Fruit fly (Drosophila melanogaster) whole organism, embryonic: ENCODE results near the gene PIG-Q.

Source experiments
- Antp ChIP-seq: fragments of 200-800 bp; sonication (Bioruptor generic); optimal IDR thresholded peaks from 3 replicates; lab custom pipeline; 2016; ENCODE audit warnings: missing biosample characterization, missing genetic modification characterization
- Bdp1 ChIP-seq: fragments of 200-800 bp; sonication (Bioruptor generic); optimal IDR thresholded peaks from 3 replicates; lab custom pipeline; 2016; ENCODE audit warnings: missing biosample characterization, missing genetic modification characterization
- C15 ChIP-seq: fragments of 200-800 bp; sonication (Bioruptor generic); IDR thresholded peaks from 3 replicates; pipeline ENCODE4 v1.3.6; 2022; ENCODE audit warnings: missing biosample characterization, missing genetic modification characterization
- CG10267 ChIP-seq: fragments of 200-800 bp; sonication (Bioruptor generic); optimal IDR thresholded peaks from 2 replicates; lab custom pipeline; 2018; ENCODE audit warnings: missing biosample characterization, mild to moderate bottlenecking, missing genetic modification characterization, moderate library complexity
- CG10543 ChIP-seq: fragments of 200-800 bp; sonication (Bioruptor generic); optimal IDR thresholded peaks from 3 replicates; lab custom pipeline; 2017; ENCODE audit warnings: missing biosample characterization, mild to moderate bottlenecking, missing genetic modification characterization, moderate library complexity
- CG10979 ChIP-seq: fragments of 200-800 bp; sonication (Bioruptor generic); optimal IDR thresholded peaks from 2 replicates; lab custom pipeline; 2018; ENCODE audit warnings: missing biosample characterization, mild to moderate bottlenecking, missing genetic modification characterization, moderate library complexity
- CG11247 ChIP-seq: fragments of 200-800 bp; sonication (Bioruptor generic); IDR thresholded peaks from 2 replicates; pipeline ENCODE4 v1.3.6; 2022; ENCODE audit warnings: missing biosample characterization, missing genetic modification characterization
- CG12104 ChIP-seq: fragments of 200-800 bp; sonication (Bioruptor generic); optimal IDR thresholded peaks from 3 replicates; lab custom pipeline; 2016; ENCODE audit warnings: missing biosample characterization, missing genetic modification characterization
- CG12155 ChIP-seq: fragments of 200-800 bp; sonication (Bioruptor generic); optimal IDR thresholded peaks from 3 replicates; lab custom pipeline; 2016; ENCODE audit warnings: missing biosample characterization, missing genetic modification characterization
- CG12659 ChIP-seq: fragments of 200-800 bp; sonication (Bioruptor generic); optimal IDR thresholded peaks from 3 replicates; lab custom pipeline; 2017; ENCODE audit warnings: mild to moderate bottlenecking, missing biosample characterization, missing genetic modification reagents, missing genetic modification characterization
- CG12769 ChIP-seq: fragments of 200-800 bp; sonication (Bioruptor generic); optimal IDR thresholded peaks from 2 replicates; lab custom pipeline; 2019; ENCODE audit warnings: missing biosample characterization, mild to moderate bottlenecking, missing genetic modification characterization, moderate library complexity
- CG13287 ChIP-seq: fragments of 200-800 bp; sonication (Bioruptor generic); IDR thresholded peaks from 2 replicates; pipeline ENCODE4 v1.3.6; 2022; ENCODE audit warnings: missing biosample characterization, missing genetic modification characterization; ENCODE audit not compliant: partially characterized antibody
- CG17186 ChIP-seq: fragments of 200-800 bp; sonication (Bioruptor generic); optimal IDR thresholded peaks from 3 replicates; lab custom pipeline; 2017; ENCODE audit warnings: missing biosample characterization, missing genetic modification reagents, missing genetic modification characterization
- CG17829 ChIP-seq: fragments of 200-800 bp; optimal IDR thresholded peaks from 2 replicates; lab custom pipeline; 2019; ENCODE audit warnings: missing biosample characterization, mild to moderate bottlenecking, missing genetic modification characterization, moderate library complexity
- CG17912 ChIP-seq: fragments of 200-800 bp; sonication (Bioruptor generic); optimal IDR thresholded peaks from 2 replicates; lab custom pipeline; 2018; ENCODE audit warnings: missing biosample characterization, mild to moderate bottlenecking, missing genetic modification characterization
- CG18262 ChIP-seq: fragments of 200-800 bp; optimal IDR thresholded peaks from 3 replicates; lab custom pipeline; 2019; ENCODE audit warnings: missing biosample characterization, mild to moderate bottlenecking, missing genetic modification characterization, moderate library complexity
- CG18764 ChIP-seq: fragments of 200-800 bp; sonication (Bioruptor generic); optimal IDR thresholded peaks from 3 replicates; lab custom pipeline; 2016; ENCODE audit warnings: missing biosample characterization, missing genetic modification characterization
- CG2116 ChIP-seq: fragments of 200-800 bp; sonication (Bioruptor generic); optimal IDR thresholded peaks from 3 replicates; lab custom pipeline; 2018; ENCODE audit warnings: missing biosample characterization, mild to moderate bottlenecking, missing genetic modification characterization
- CG2120 ChIP-seq: fragments of 200-800 bp; sonication (Bioruptor generic); optimal IDR thresholded peaks from 3 replicates; lab custom pipeline; 2016; ENCODE audit warnings: missing biosample characterization, missing genetic modification characterization
- CG30403 ChIP-seq: fragments of 200-800 bp; sonication (Bioruptor generic); optimal IDR thresholded peaks from 3 replicates; lab custom pipeline; 2016; ENCODE audit warnings: missing biosample characterization, missing genetic modification characterization
- CG3281 ChIP-seq: fragments of 200-800 bp; sonication (Bioruptor generic); optimal IDR thresholded peaks from 3 replicates; lab custom pipeline; 2017; ENCODE audit warnings: missing biosample characterization, mild to moderate bottlenecking, missing genetic modification characterization
- CG34224 ChIP-seq: fragments of 200-800 bp; sonication (Bioruptor generic); IDR thresholded peaks from 3 replicates; pipeline ENCODE4 v1.3.6; 2022; ENCODE audit warnings: missing biosample characterization, missing genetic modification characterization; ENCODE audit not compliant: partially characterized antibody
- CG6813 ChIP-seq: fragments of 200-800 bp; sonication (Bioruptor generic); optimal IDR thresholded peaks from 2 replicates; lab custom pipeline; 2017; ENCODE audit warnings: missing biosample characterization, missing genetic modification characterization, mild to moderate bottlenecking, moderate library complexity, missing genetic modification reagents
- CG8944 ChIP-seq: fragments of 200-800 bp; sonication (Bioruptor generic); optimal IDR thresholded peaks from 3 replicates; lab custom pipeline; 2016; ENCODE audit warnings: missing biosample characterization, missing genetic modification characterization
- CG9932 ChIP-seq: fragments of 200-800 bp; sonication (Bioruptor generic); IDR thresholded peaks from 2 replicates; pipeline ENCODE4 v1.3.6; 2022; ENCODE audit warnings: missing biosample characterization, missing genetic modification characterization
- Chrac-16 ChIP-seq: fragments of 200-800 bp; sonication (Bioruptor generic); optimal IDR thresholded peaks from 3 replicates; lab custom pipeline; 2016; ENCODE audit warnings: missing biosample characterization, missing genetic modification characterization
- D19A ChIP-seq: fragments of 200-800 bp; optimal IDR thresholded peaks from 3 replicates; lab custom pipeline; 2019; ENCODE audit warnings: missing biosample characterization, mild to moderate bottlenecking, missing genetic modification characterization, moderate library complexity
- Drgx ChIP-seq: fragments of 200-800 bp; sonication (Bioruptor generic); IDR thresholded peaks from 2 replicates; pipeline ENCODE4 v1.3.6; 2022; ENCODE audit warnings: missing biosample characterization, missing genetic modification characterization
- Hand ChIP-seq: fragments of 200-800 bp; sonication (Bioruptor generic); optimal IDR thresholded peaks from 2 replicates; lab custom pipeline; 2017; ENCODE audit warnings: mild to moderate bottlenecking, missing biosample characterization, missing genetic modification reagents, missing genetic modification characterization
- Hsf ChIP-seq: fragments of 200-800 bp; sonication (Bioruptor generic); optimal IDR thresholded peaks from 3 replicates; lab custom pipeline; 2016; ENCODE audit warnings: missing biosample characterization, missing genetic modification characterization
- PHDP ChIP-seq: fragments of 200-800 bp; sonication (Bioruptor generic); optimal IDR thresholded peaks from 3 replicates; lab custom pipeline; 2018; ENCODE audit warnings: missing biosample characterization, mild to moderate bottlenecking, missing genetic modification characterization, moderate library complexity
- Sox100B ChIP-seq: fragments of 200-800 bp; sonication (Bioruptor generic); optimal IDR thresholded peaks from 3 replicates; lab custom pipeline; 2018; ENCODE audit warnings: missing biosample characterization, mild to moderate bottlenecking, missing genetic modification characterization
- br ChIP-seq: fragments of >200 bp; optimal IDR thresholded peaks from 2 replicates; lab custom pipeline; 2017
- crp ChIP-seq, 2 experiments: fragments of 200-800 bp; sonication (Bioruptor generic); optimal IDR thresholded peaks; 2 replicates in 1 of 2; 3 replicates in 1 of 2; lab custom pipeline; 2017; ENCODE audit warnings: missing biosample characterization in 2 of 2, missing genetic modification characterization in 2 of 2, mild to moderate bottlenecking in 1 of 2, moderate library complexity in 1 of 2
- dm ChIP-seq: fragments of 200-800 bp; sonication (Bioruptor generic); optimal IDR thresholded peaks from 3 replicates; lab custom pipeline; 2016; ENCODE audit warnings: missing biosample characterization, missing genetic modification characterization
- dpn ChIP-seq, 2 experiments: fragments of 200-800 bp; sonication (Bioruptor generic); optimal IDR thresholded peaks; 3 replicates each; lab custom pipeline; 2016; ENCODE audit warnings: missing biosample characterization in 2 of 2, missing genetic modification characterization in 2 of 2
- ems ChIP-seq: fragments of 200-800 bp; sonication (Bioruptor generic); optimal IDR thresholded peaks from 3 replicates; lab custom pipeline; 2016; ENCODE audit warnings: missing biosample characterization, missing genetic modification characterization
- eve ChIP-seq, 2 experiments: fragments of >200 bp; optimal IDR thresholded peaks; 2 replicates each; lab custom pipeline; 2017; ENCODE audit warnings: missing biosample characterization in 2 of 2, missing genetic modification characterization in 2 of 2
- fd102C ChIP-seq: fragments of 200-800 bp; sonication (Bioruptor generic); optimal IDR thresholded peaks from 2 replicates; lab custom pipeline; 2018; ENCODE audit warnings: missing biosample characterization, mild to moderate bottlenecking, missing genetic modification characterization, moderate library complexity
- gcm ChIP-seq: fragments of 200-800 bp; sonication (Bioruptor generic); optimal IDR thresholded peaks from 2 replicates; lab custom pipeline; 2019; ENCODE audit warnings: missing biosample characterization, mild to moderate bottlenecking, missing genetic modification characterization, moderate library complexity
- gem ChIP-seq: fragments of 200-800 bp; sonication (Bioruptor generic); optimal IDR thresholded peaks from 2 replicates; lab custom pipeline; 2019; ENCODE audit warnings: missing biosample characterization, mild to moderate bottlenecking, missing genetic modification characterization, moderate library complexity
- gro ChIP-seq: fragments of 200-800 bp; sonication (Bioruptor generic); optimal IDR thresholded peaks from 2 replicates; lab custom pipeline; 2016; ENCODE audit warnings: missing biosample characterization, missing genetic modification characterization
- lilli ChIP-seq: fragments of 200-800 bp; sonication (Bioruptor generic); optimal IDR thresholded peaks from 3 replicates; lab custom pipeline; 2016; ENCODE audit warnings: missing biosample characterization, missing genetic modification characterization
- peb ChIP-seq: fragments of 200-800 bp; sonication (Bioruptor generic); IDR thresholded peaks from 2 replicates; pipeline ENCODE4 v1.3.6; 2022; ENCODE audit warnings: missing biosample characterization, missing genetic modification characterization
- pros ChIP-seq: fragments of 200-800 bp; sonication (Bioruptor generic); optimal IDR thresholded peaks from 3 replicates; lab custom pipeline; 2019; ENCODE audit warnings: missing biosample characterization, mild to moderate bottlenecking, missing genetic modification characterization, moderate library complexity
- sens ChIP-seq: fragments of 200-800 bp; sonication (Bioruptor generic); peaks from one replicate; lab custom pipeline; 2016; ENCODE audit warnings: missing biosample characterization, missing genetic modification characterization
- sr ChIP-seq: fragments of 200-800 bp; sonication (Bioruptor generic); IDR thresholded peaks from 3 replicates; pipeline ENCODE4 v1.3.6; 2022; ENCODE audit warnings: missing biosample characterization, missing genetic modification characterization
- tin ChIP-seq: fragments of 200-800 bp; sonication (Bioruptor generic); optimal IDR thresholded peaks from 3 replicates; lab custom pipeline; 2016; ENCODE audit warnings: missing biosample characterization, missing genetic modification characterization
- yki ChIP-seq: fragments of >200 bp; optimal IDR thresholded peaks from 3 replicates; lab custom pipeline; 2018
- zf30C ChIP-seq: fragments of 200-800 bp; sonication (Bioruptor generic); optimal IDR thresholded peaks from 3 replicates; lab custom pipeline; 2018; ENCODE audit warnings: missing biosample characterization, mild to moderate bottlenecking, missing genetic modification characterization

PIG-Q gene

DNA sequence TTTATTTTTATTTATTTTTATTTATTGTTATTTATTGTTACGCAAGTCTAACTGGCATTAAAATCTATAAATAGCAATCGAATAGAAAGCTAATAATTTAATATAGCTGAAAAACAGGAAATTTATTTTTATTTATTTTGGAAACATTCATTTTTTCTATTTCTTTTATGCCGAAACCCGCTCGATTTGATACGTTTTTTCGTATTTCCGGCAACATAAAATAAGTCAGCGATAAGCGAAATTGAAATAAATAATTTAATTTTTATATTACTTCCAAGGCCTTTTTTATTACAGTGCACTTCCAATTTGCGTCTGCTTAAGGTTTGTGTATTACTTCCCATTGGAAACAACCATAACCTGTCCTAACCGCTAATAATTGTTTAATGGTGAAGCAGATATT lies 13.0 kb downstream of the PIG-Q start:
- no peak for TF ChIP-seq CG11247
- no peak for TF ChIP-seq gro (GFP tag; lab: Kevin White, UChicago)
- no peak for TF ChIP-seq dm (GFP tag; lab: Kevin White, UChicago)
- peak; percentile 42 for TF ChIP-seq CG3281 (GFP tag; lab: Kevin White, UChicago)
- TF ChIP-seq zf30C, result peak; percentile 17
- peak; percentile 69 for TF ChIP-seq sens (GFP tag; lab: Kevin White, UChicago)
- TF ChIP-seq C15 (GFP tag; lab: Robert Waterston, UW), result no peak
- TF ChIP-seq D19A (tag; lab: Kevin White, UChicago), result peak; percentile 2
- TF ChIP-seq CG10267 (tag; lab: Kevin White, UChicago), result peak; percentile 12
- TF ChIP-seq gem (tag; lab: Kevin White, UChicago), result peak; percentile 59
- no peak for TF ChIP-seq gcm (GFP tag; lab: Kevin White, UChicago)
- TF ChIP-seq CG12155 (GFP tag; lab: Kevin White, UChicago), result peak; percentile 2
- TF ChIP-seq CG10543 (GFP tag; lab: Kevin White, UChicago), result no peak
- TF ChIP-seq CG12659, result peak; percentile 18
- TF ChIP-seq CG17829 (tag; lab: Kevin White, UChicago), result peak; percentile 21
- peak; percentile 14 for TF ChIP-seq Chrac-16 (GFP tag; lab: Kevin White, UChicago)
- peak; percentile 24 for TF ChIP-seq CG2120 (GFP tag; lab: Kevin White, UChicago)
- TF ChIP-seq dpn (GFP tag; optimal IDR thresholded peaks at IDR 0.05; lab: Kevin White, UChicago), result peak in 1 of 2 experiments; percentile 12
- peak; percentile 3 for TF ChIP-seq CG2116 (GFP tag; lab: Kevin White, UChicago)
- no peak for TF ChIP-seq CG34224
- peak; percentile 28 for TF ChIP-seq CG30403 (GFP tag; lab: Kevin White, UChicago)
- peak in 1 of 2 experiments; percentile 5 for TF ChIP-seq crp (GFP tag; optimal IDR thresholded peaks at IDR 0.05; lab: Kevin White, UChicago)
- peak; percentile 36 for TF ChIP-seq CG18262 (tag; lab: Kevin White, UChicago)
- peak; percentile 46 for TF ChIP-seq Sox100B
- TF ChIP-seq PHDP (tag; lab: Kevin White, UChicago), result peak; percentile 20
- peak; percentile 14 for TF ChIP-seq Hsf (GFP tag; lab: Kevin White, UChicago)
- TF ChIP-seq ems, result no peak
- no peak for TF ChIP-seq Antp (GFP tag; lab: Kevin White, UChicago)
- TF ChIP-seq Drgx (GFP tag; lab: Robert Waterston, UW), result peak; percentile 52; the same call in 1 of the 2 replicates
- TF ChIP-seq CG10979 (tag; lab: Kevin White, UChicago), result peak; percentile 10
- peak; percentile 13 for TF ChIP-seq lilli (GFP tag; lab: Kevin White, UChicago)
- TF ChIP-seq CG18764 (GFP tag; lab: Kevin White, UChicago), result no peak
- no peak for TF ChIP-seq fd102C (GFP tag; lab: Kevin White, UChicago)
- no peak for TF ChIP-seq CG6813 (GFP tag; lab: Kevin White, UChicago)

- TF ChIP-seq br (lab: Kevin White, UChicago), result no peak
- TF ChIP-seq CG8944 (GFP tag; lab: Kevin White, UChicago), result no peak
- no peak for TF ChIP-seq yki
- TF ChIP-seq Hand, result no peak
- TF ChIP-seq Bdp1 (GFP tag; lab: Kevin White, UChicago), result no peak
- TF ChIP-seq CG9932 (GFP tag; lab: Robert Waterston, UW), result no peak
- TF ChIP-seq tin (GFP tag; lab: Kevin White, UChicago), result no peak
- no peak for TF ChIP-seq peb (GFP tag; lab: Robert Waterston, UW)
- peak; percentile 41; the same call in 1 of the 2 replicates for TF ChIP-seq Drgx (GFP tag; lab: Robert Waterston, UW)
- no peak for TF ChIP-seq CG17912 (GFP tag; lab: Kevin White, UChicago)
- TF ChIP-seq CG13287 (GFP tag; lab: Robert Waterston, UW), result 0 out of 2 replicates have a peak, but pooled peaks have one; percentile 34
- TF ChIP-seq pros (GFP tag; lab: Kevin White, UChicago), result peak; percentile 50
- TF ChIP-seq CG12104, result no peak
- TF ChIP-seq CG17186 (GFP tag; lab: Kevin White, UChicago), result no peak
- TF ChIP-seq CG12769 (tag; lab: Kevin White, UChicago), result no peak
- peak in 1 of 2 experiments; percentile 45 for TF ChIP-seq eve (GFP tag; optimal IDR thresholded peaks at IDR 0.05; lab: Kevin White, UChicago)
- TF ChIP-seq sr (GFP tag; lab: Robert Waterston, UW), result no peak
Observed at dm6 chrX:16372492-16373350, 13.8 kb downstream of the PIG-Q start, which contains the start of gene Fur2. Gene Fur2 (plus strand): TSS chrX:16373086.
